Worm (Caenorhabditis elegans) whole organism, L3 larva: ENCODE results near the gene sid-2.

Experiments
- R02D3.7 ChIP-seq: fragments of 150-350 bp; optimal IDR thresholded peaks from 2 replicates; lab custom pipeline; 2014; ENCODE audit warnings: missing biosample characterization, missing genetic modification characterization
- ZK546.5 ChIP-seq: sonication (generic microtip); optimal IDR thresholded peaks from 2 replicates; lab custom pipeline; 2017; ENCODE audit warnings: missing biosample characterization, missing genetic modification characterization
- aly-2 ChIP-seq: fragments of 150-350 bp; optimal IDR thresholded peaks from 2 replicates; lab custom pipeline; 2014; ENCODE audit warnings: missing biosample characterization, missing genetic modification characterization
- ama-1 ChIP-seq: fragments of 150-350 bp; optimal IDR thresholded peaks from 2 replicates; lab custom pipeline; 2018
- ceh-28 ChIP-seq: fragments of 150-350 bp; optimal IDR thresholded peaks from 2 replicates; lab custom pipeline; 2014; ENCODE audit warnings: missing biosample characterization, missing genetic modification reagents, missing genetic modification characterization
- ceh-82 ChIP-seq: fragments of 150-350 bp; optimal IDR thresholded peaks from 2 replicates; lab custom pipeline; 2014; ENCODE audit warnings: missing biosample characterization, missing genetic modification characterization
- ceh-9 ChIP-seq: sonication (generic microtip); optimal IDR thresholded peaks from 2 replicates; lab custom pipeline; 2018; ENCODE audit warnings: missing biosample characterization, missing genetic modification characterization
- daf-12 ChIP-seq: fragments of 150-350 bp; optimal IDR thresholded peaks from 2 replicates; lab custom pipeline; 2014; ENCODE audit warnings: missing biosample characterization, missing genetic modification reagents, missing genetic modification characterization
- egl-27 ChIP-seq: sonication (generic microtip); optimal IDR thresholded peaks from 4 replicates; lab custom pipeline; 2017; ENCODE audit warnings: missing biosample characterization, missing genetic modification reagents, missing genetic modification characterization
- egl-5 ChIP-seq: fragments of 150-350 bp; optimal IDR thresholded peaks from 2 replicates; lab custom pipeline; 2017; ENCODE audit warnings: missing biosample characterization, missing genetic modification reagents, missing genetic modification characterization, inconsistent platforms
- elt-1 ChIP-seq: fragments of 150-350 bp; optimal IDR thresholded peaks from 2 replicates; lab custom pipeline; 2014; ENCODE audit warnings: missing biosample characterization, missing genetic modification characterization
- elt-2 ChIP-seq: sonication (generic microtip); optimal IDR thresholded peaks from 2 replicates; lab custom pipeline; 2016; ENCODE audit warnings: missing genetic modification reagents, mild to moderate bottlenecking, missing genetic modification characterization, missing compliant biosample characterization
- elt-3 ChIP-seq, 3 experiments: fragments of 150-350 bp in 1 of 3; sonication (generic microtip) in 2 of 3; optimal IDR thresholded peaks; 2 replicates in 2 of 3; 4 replicates in 1 of 3; lab custom pipeline; 2014 to 2017; ENCODE audit warnings: missing biosample characterization in 3 of 3, missing genetic modification characterization in 3 of 3
- eor-1 ChIP-seq, 2 experiments: fragments of 150-350 bp; optimal IDR thresholded peaks; 2 replicates each; lab custom pipeline; 2014 to 2018; ENCODE audit warnings: missing biosample characterization in 2 of 2, missing genetic modification characterization in 2 of 2
- fkh-10 ChIP-seq: sonication (generic microtip); optimal IDR thresholded peaks from 2 replicates; lab custom pipeline; 2017; ENCODE audit warnings: missing biosample characterization, missing genetic modification reagents, missing genetic modification characterization
- fos-1 ChIP-seq: fragments of 150-350 bp; optimal IDR thresholded peaks from 2 replicates; lab custom pipeline; 2014; ENCODE audit warnings: missing biosample characterization, missing genetic modification characterization
- hmg-11 ChIP-seq: sonication (generic microtip); optimal IDR thresholded peaks from 2 replicates; lab custom pipeline; 2016; ENCODE audit warnings: missing genetic modification characterization, missing compliant biosample characterization
- jun-1 ChIP-seq: fragments of 150-350 bp; optimal IDR thresholded peaks from 2 replicates; lab custom pipeline; 2014; ENCODE audit warnings: missing biosample characterization, missing genetic modification reagents, missing genetic modification characterization
- lin-15B ChIP-seq: fragments of 150-350 bp; optimal IDR thresholded peaks from 2 replicates; lab custom pipeline; 2014; ENCODE audit warnings: missing biosample characterization, missing genetic modification characterization
- mml-1 ChIP-seq: fragments of 150-350 bp; sonication (generic microtip); optimal IDR thresholded peaks from 3 replicates; lab custom pipeline; 2014; ENCODE audit warnings: missing biosample characterization, missing genetic modification characterization
- nfya-1 ChIP-seq: sonication (generic microtip); optimal IDR thresholded peaks from 2 replicates; lab custom pipeline; 2017; ENCODE audit warnings: missing genetic modification characterization, mild to moderate bottlenecking, missing compliant biosample characterization, antibody characterized with exemption, moderate library complexity; ENCODE audit not compliant: insufficient read depth
- nhr-11 ChIP-seq: fragments of 150-350 bp; optimal IDR thresholded peaks from 2 replicates; lab custom pipeline; 2014; ENCODE audit warnings: missing biosample characterization, missing genetic modification characterization
- nhr-12 ChIP-seq: fragments of 150-350 bp; optimal IDR thresholded peaks from 2 replicates; lab custom pipeline; 2014; ENCODE audit warnings: missing biosample characterization, missing genetic modification characterization
- nhr-23 ChIP-seq: fragments of 150-350 bp; optimal IDR thresholded peaks from 2 replicates; lab custom pipeline; 2014; ENCODE audit warnings: missing biosample characterization, missing genetic modification reagents, missing genetic modification characterization
- nhr-237 ChIP-seq: fragments of 150-350 bp; optimal IDR thresholded peaks from 2 replicates; lab custom pipeline; 2014; ENCODE audit warnings: missing biosample characterization, missing genetic modification characterization
- nhr-25 ChIP-seq: sonication (generic microtip); optimal IDR thresholded peaks from 2 replicates; lab custom pipeline; 2017; ENCODE audit warnings: missing biosample characterization, missing genetic modification characterization
- nhr-28 ChIP-seq: fragments of 150-350 bp; optimal IDR thresholded peaks from 2 replicates; lab custom pipeline; 2014; ENCODE audit warnings: missing biosample characterization, missing genetic modification characterization
- nhr-43 ChIP-seq: sonication (generic microtip); optimal IDR thresholded peaks from 2 replicates; lab custom pipeline; 2016; ENCODE audit warnings: mild to moderate bottlenecking, missing genetic modification characterization, missing compliant biosample characterization; ENCODE audit not compliant: poor library complexity, severe bottlenecking
- nhr-67 ChIP-seq: fragments of 150-350 bp; optimal IDR thresholded peaks from 2 replicates; lab custom pipeline; 2014; ENCODE audit warnings: missing biosample characterization, missing genetic modification characterization
- nhr-77 ChIP-seq: fragments of 150-350 bp; optimal IDR thresholded peaks from 2 replicates; lab custom pipeline; 2014; ENCODE audit warnings: missing biosample characterization, missing genetic modification characterization
- pha-4 ChIP-seq: fragments of 150-350 bp; optimal IDR thresholded peaks from 2 replicates; lab custom pipeline; 2014; ENCODE audit warnings: missing biosample characterization, missing genetic modification reagents, missing genetic modification characterization
- skn-1 ChIP-seq: fragments of 150-350 bp; optimal IDR thresholded peaks from 2 replicates; lab custom pipeline; 2014; ENCODE audit warnings: missing biosample characterization, missing genetic modification characterization
- tbx-2 ChIP-seq: sonication (generic microtip); optimal IDR thresholded peaks from 2 replicates; lab custom pipeline; 2016; ENCODE audit warnings: mild to moderate bottlenecking, missing genetic modification characterization, missing compliant biosample characterization
- unc-39 ChIP-seq: sonication (generic microtip); optimal IDR thresholded peaks from 4 replicates; lab custom pipeline; 2017; ENCODE audit warnings: missing biosample characterization, missing genetic modification characterization
- unc-62 ChIP-seq: fragments of 150-350 bp; sonication (generic microtip); optimal IDR thresholded peaks from 4 replicates; lab custom pipeline; 2014; ENCODE audit warnings: missing biosample characterization, missing genetic modification reagents, missing genetic modification characterization
- zag-1 ChIP-seq: fragments of 150-350 bp; optimal IDR thresholded peaks from 2 replicates; lab custom pipeline; 2014; ENCODE audit warnings: missing biosample characterization, missing genetic modification characterization
- ztf-11 ChIP-seq: fragments of 150-350 bp; optimal IDR thresholded peaks from 2 replicates; lab custom pipeline; 2014; ENCODE audit warnings: missing biosample characterization, missing genetic modification characterization

Gene sid-2

ce11 chrIII:13682019-13682418 is 2.8 kb downstream of the sid-2 start:
- TF ChIP-seq jun-1 (tag; lab: Kevin White, UChicago) (no peak), ceh-82 (tag; lab: Kevin White, UChicago) (no peak), elt-3 (tag; optimal IDR thresholded peaks at IDR 0.05; lab: Kevin White, UChicago) (no peak), nhr-67 (tag; lab: Kevin White, UChicago) (no peak), R02D3.7 (tag; lab: Kevin White, UChicago) (no peak), nhr-25 (tag; lab: Kevin White, UChicago) (no peak), egl-5 (tag; lab: Kevin White, UChicago) (no peak), pha-4 (tag; lab: Kevin White, UChicago) (no peak), unc-39 (tag; lab: Kevin White, UChicago) (no peak), nhr-28 (tag; lab: Kevin White, UChicago) (no peak), aly-2 (tag; lab: Kevin White, UChicago) (no peak), hmg-11 (tag; lab: Kevin White, UChicago) (no peak), ceh-9 (no peak), ama-1 (lab: Kevin White, UChicago) (no peak), lin-15B (no peak), ceh-28 (tag; lab: Kevin White, UChicago) (no peak), tbx-2 (tag; lab: Kevin White, UChicago) (no peak)

ce11 chrIII:13683275-13683674 is 4.0 kb downstream of the sid-2 start:
- TF ChIP-seq lin-15B, result no peak
- TF ChIP-seq nhr-11, result no peak
- no peak for TF ChIP-seq skn-1 (tag; lab: Kevin White, UChicago)
- TF ChIP-seq mml-1 (tag; lab: Kevin White, UChicago), result no peak
- TF ChIP-seq fos-1 (tag; lab: Kevin White, UChicago), result no peak
- TF ChIP-seq elt-2 (tag; lab: Kevin White, UChicago), result no peak
- no peak for TF ChIP-seq elt-1
- no peak for TF ChIP-seq ZK546.5 (tag; lab: Kevin White, UChicago)
- TF ChIP-seq R02D3.7 (tag; lab: Kevin White, UChicago), result no peak
- no peak for TF ChIP-seq nhr-12 (tag; lab: Kevin White, UChicago)
- TF ChIP-seq ceh-28 (tag; lab: Kevin White, UChicago), result no peak
- TF ChIP-seq ama-1 (lab: Kevin White, UChicago), result no peak
- no peak for TF ChIP-seq ztf-11 (tag; lab: Kevin White, UChicago)
- TF ChIP-seq fkh-10, result no peak
- no peak for TF ChIP-seq nhr-237 (tag; lab: Kevin White, UChicago)
- TF ChIP-seq nhr-43 (tag; lab: Kevin White, UChicago), result no peak
- no peak for TF ChIP-seq egl-5 (tag; lab: Kevin White, UChicago)
- TF ChIP-seq nhr-25 (tag; lab: Kevin White, UChicago), result no peak

- no peak for TF ChIP-seq fos-1 (tag; lab: Kevin White, UChicago)
- no peak for TF ChIP-seq ceh-9
- no peak for TF ChIP-seq elt-1
- no peak for TF ChIP-seq nfya-1
- TF ChIP-seq unc-62 (GFP tag; lab: Kevin White, UChicago), result no peak
- TF ChIP-seq ZK546.5 (tag; lab: Kevin White, UChicago), result no peak
- no peak for TF ChIP-seq egl-27
- no peak for TF ChIP-seq nhr-23 (tag; lab: Kevin White, UChicago)
- TF ChIP-seq fkh-10, result no peak
- TF ChIP-seq pha-4 (tag; lab: Kevin White, UChicago), result no peak
These were observed 5.0 kb downstream of the sid-2 start for ce11 chrIII:13684236-13684635.

ce11 chrIII:13686309-13686708 is 7.1 kb downstream of the sid-2 start, which contains the start of gene dyf-2:
Gene dyf-2 (minus strand): TSS chrIII:13686445.
- TF ChIP-seq zag-1 (tag; lab: Kevin White, UChicago), result no peak
- TF ChIP-seq ztf-11 (tag; lab: Kevin White, UChicago), result no peak
- TF ChIP-seq nhr-25 (tag; lab: Kevin White, UChicago), result no peak
- no peak for TF ChIP-seq elt-3 (tag; optimal IDR thresholded peaks at IDR 0.05; lab: Kevin White, UChicago)
- no peak for TF ChIP-seq pha-4 (tag; lab: Kevin White, UChicago)
- TF ChIP-seq egl-5 (tag; lab: Kevin White, UChicago), result no peak
- TF ChIP-seq nfya-1, result no peak
- TF ChIP-seq elt-2 (tag; lab: Kevin White, UChicago), result no peak
- no peak for TF ChIP-seq lin-15B
- no peak for TF ChIP-seq nhr-237 (tag; lab: Kevin White, UChicago)
- TF ChIP-seq fkh-10, result no peak
- no peak for TF ChIP-seq ceh-28 (tag; lab: Kevin White, UChicago)
- TF ChIP-seq eor-1 (tag; optimal IDR thresholded peaks at IDR 0.05; lab: Kevin White, UChicago), result no peak
- TF ChIP-seq fos-1 (tag; lab: Kevin White, UChicago), result no peak
- TF ChIP-seq nhr-77 (tag; lab: Kevin White, UChicago), result no peak
- TF ChIP-seq unc-62 (GFP tag; lab: Kevin White, UChicago), result no peak
- no peak for TF ChIP-seq daf-12 (tag; lab: Kevin White, UChicago)
